Worm (Caenorhabditis elegans): ENCODE measurements around the gene F31E3.2.

- no peak for TF ChIP-seq W03F9.2 (tag; optimal IDR thresholded peaks at IDR 0.05)
- TF ChIP-seq him-1 (tag; optimal IDR thresholded peaks at IDR 0.05), result no peak
- TF ChIP-seq dao-5 (tag; optimal IDR thresholded peaks at IDR 0.05), result no peak
Observed at ce11 chrIII:6968080-6968639, 5.6 kb upstream of the F31E3.2 start, which contains the start of gene panl-2.
